Worm (Caenorhabditis elegans) whole organism, young adult: ENCODE measurements around the gene npr-24.

Source experiments
- B0035.1 ChIP-seq: sonication (generic microtip); optimal IDR thresholded peaks from 2 replicates; lab custom pipeline; 2016; ENCODE audit warnings: missing genetic modification characterization, mild to moderate bottlenecking, missing compliant biosample characterization, missing genotype, missing genetic modification reagents
- F33H1.4 ChIP-seq: fragments of 200-800 bp; sonication (Bioruptor generic); IDR thresholded peaks from 2 replicates; pipeline ENCODE4 v1.3.6; 2022; ENCODE audit warnings: missing genetic modification reagents, missing genetic modification characterization, missing compliant biosample characterization
- F37B4.10 ChIP-seq: fragments of 200-800 bp; sonication (Bioruptor generic); IDR thresholded peaks from 2 replicates; pipeline ENCODE4 v1.3.6; 2022; ENCODE audit warnings: missing genetic modification characterization, missing compliant biosample characterization
- F39B2.1 ChIP-seq: fragments of 200-800 bp; sonication (Bioruptor generic); IDR thresholded peaks from 2 replicates; pipeline ENCODE4 v1.3.6; 2022; ENCODE audit warnings: missing genetic modification reagents, missing genetic modification characterization, missing compliant biosample characterization
- F55B11.4 ChIP-seq: sonication (generic microtip); optimal IDR thresholded peaks from 2 replicates; lab custom pipeline; 2016; ENCODE audit warnings: missing compliant biosample characterization, missing genetic modification characterization, borderline replicate concordance; ENCODE audit not compliant: insufficient read depth
- F57A8.1 ChIP-seq: fragments of 200-800 bp; sonication (Bioruptor generic); optimal IDR thresholded peaks from 2 replicates; lab custom pipeline; 2018; ENCODE audit warnings: mild to moderate bottlenecking, missing genetic modification characterization, moderate library complexity, missing compliant biosample characterization
- K12H6.12 ChIP-seq: fragments of 200-800 bp; sonication (Bioruptor generic); optimal IDR thresholded peaks from 2 replicates; lab custom pipeline; 2018; ENCODE audit warnings: mild to moderate bottlenecking, missing genetic modification characterization, missing compliant biosample characterization
- T26A5.8 ChIP-seq: sonication (generic microtip); optimal IDR thresholded peaks from 2 replicates; lab custom pipeline; 2016; ENCODE audit warnings: missing genetic modification characterization, missing compliant biosample characterization
- Y53F4B.3 ChIP-seq: fragments of 200-800 bp; sonication (Bioruptor generic); IDR thresholded peaks from 2 replicates; pipeline ENCODE4 v1.3.6; 2022; ENCODE audit warnings: missing genetic modification reagents, missing genetic modification characterization, missing compliant biosample characterization
- Y67H2A.10 ChIP-seq: fragments of 200-800 bp; sonication (Bioruptor generic); conservative IDR thresholded peaks from 2 replicates; pipeline ENCODE4 v1.3.6; 2022; ENCODE audit warnings: missing genetic modification reagents, missing genetic modification characterization, missing compliant biosample characterization
- ama-1 ChIP-seq, 3 experiments: fragments of 150-350 bp in 1 of 3; sonication (generic microtip) in 2 of 3; optimal IDR thresholded peaks; 2 replicates each; lab custom pipeline; 2014 to 2018; ENCODE audit warnings: missing biosample characterization in 2 of 3, missing genetic modification characterization in 2 of 3, missing genetic modification reagents in 2 of 3
- aptf-3 ChIP-seq: fragments of 200-800 bp; sonication (Bioruptor generic); IDR thresholded peaks from 2 replicates; pipeline ENCODE4 v1.3.6; 2022; ENCODE audit warnings: missing genetic modification characterization, missing compliant biosample characterization
- attf-3 ChIP-seq: fragments of 200-800 bp; sonication (Bioruptor generic); conservative IDR thresholded peaks from 2 replicates; pipeline ENCODE4 v1.3.6; 2022; ENCODE audit warnings: missing genetic modification reagents, missing genetic modification characterization, missing compliant biosample characterization
- attf-5 ChIP-seq: fragments of 200-800 bp; sonication (Bioruptor generic); optimal IDR thresholded peaks from 2 replicates; lab custom pipeline; 2018; ENCODE audit warnings: mild to moderate bottlenecking, missing genetic modification characterization, missing compliant biosample characterization
- ccch-3 ChIP-seq: fragments of 200-800 bp; sonication (Bioruptor generic); optimal IDR thresholded peaks from 2 replicates; lab custom pipeline; 2018; ENCODE audit warnings: mild to moderate bottlenecking, missing genetic modification characterization, missing compliant biosample characterization
- ceh-40 ChIP-seq: fragments of 200-800 bp; sonication (Bioruptor generic); IDR thresholded peaks from 2 replicates; pipeline ENCODE4 v1.3.6; 2022; ENCODE audit warnings: missing genetic modification characterization, missing compliant biosample characterization
- ceh-79 ChIP-seq: sonication (generic microtip); optimal IDR thresholded peaks from 2 replicates; lab custom pipeline; 2017; ENCODE audit warnings: mild to moderate bottlenecking, missing genetic modification characterization, missing compliant biosample characterization
- dox-1 ChIP-seq: fragments of 200-800 bp; sonication (Bioruptor generic); IDR thresholded peaks from 2 replicates; pipeline ENCODE4 v1.3.6; 2022; ENCODE audit warnings: missing genetic modification reagents, missing genetic modification characterization, missing compliant biosample characterization
- efl-1 ChIP-seq: fragments of 150-350 bp; optimal IDR thresholded peaks from 2 replicates; lab custom pipeline; 2014; ENCODE audit warnings: missing biosample characterization, missing genetic modification reagents, missing genetic modification characterization
- egl-18 ChIP-seq: fragments of 200-800 bp; sonication (Bioruptor generic); IDR thresholded peaks from 2 replicates; pipeline ENCODE4 v1.3.6; 2022; ENCODE audit warnings: missing genetic modification reagents, missing genetic modification characterization, missing compliant biosample characterization
- egrh-3 ChIP-seq: fragments of 200-800 bp; sonication (Bioruptor generic); IDR thresholded peaks from 2 replicates; pipeline ENCODE4 v1.3.6; 2022; ENCODE audit warnings: missing genetic modification reagents, missing genetic modification characterization, missing compliant biosample characterization
- hmg-1.2 ChIP-seq: fragments of 200-800 bp; sonication (Bioruptor generic); IDR thresholded peaks from 2 replicates; pipeline ENCODE4 v1.3.6; 2022; ENCODE audit warnings: missing genetic modification reagents, missing genetic modification characterization, missing compliant biosample characterization
- hrde-1 ChIP-seq: sonication (generic microtip); optimal IDR thresholded peaks from 2 replicates; lab custom pipeline; 2016; ENCODE audit warnings: missing genetic modification characterization, mild to moderate bottlenecking, missing compliant biosample characterization, moderate library complexity, missing genotype, missing genetic modification reagents, borderline replicate concordance
- hsf-1 ChIP-seq: fragments of 200-800 bp; sonication (Bioruptor generic); IDR thresholded peaks from 2 replicates; pipeline ENCODE4 v1.3.6; 2022; ENCODE audit warnings: missing genetic modification reagents, missing genetic modification characterization, missing compliant biosample characterization
- let-607 ChIP-seq, 2 experiments: fragments of 200-800 bp in 1 of 2; sonication (Bioruptor generic) in 1 of 2; sonication (generic microtip) in 1 of 2; optimal IDR thresholded peaks; 2 replicates each; lab custom pipeline; 2016 to 2018; ENCODE audit warnings: mild to moderate bottlenecking in 2 of 2, missing compliant biosample characterization in 2 of 2, missing genetic modification characterization in 2 of 2, moderate library complexity in 2 of 2, missing genotype in 1 of 2
- lin-35 ChIP-seq, 3 experiments: fragments of 150-350 bp in 2 of 3; sonication (generic microtip) in 1 of 3; optimal IDR thresholded peaks; 2 replicates each; lab custom pipeline; 2014 to 2018; ENCODE audit warnings: missing biosample characterization in 3 of 3, missing genetic modification characterization in 3 of 3, missing genetic modification reagents in 3 of 3
- lsl-1 ChIP-seq: fragments of 200-800 bp; sonication (Bioruptor generic); optimal IDR thresholded peaks from 2 replicates; lab custom pipeline; 2018; ENCODE audit warnings: mild to moderate bottlenecking, missing genetic modification characterization, moderate library complexity, missing compliant biosample characterization
- madf-10 ChIP-seq: sonication (generic microtip); optimal IDR thresholded peaks from 2 replicates; lab custom pipeline; 2016; ENCODE audit warnings: mild to moderate bottlenecking, missing genetic modification characterization, missing compliant biosample characterization
- madf-8 ChIP-seq: fragments of 200-800 bp; sonication (Bioruptor generic); conservative IDR thresholded peaks from 2 replicates; pipeline ENCODE4 v1.3.6; 2022; ENCODE audit warnings: missing genetic modification reagents, missing genetic modification characterization, missing compliant biosample characterization
- mcd-1 ChIP-seq: fragments of 200-800 bp; sonication (Bioruptor generic); IDR thresholded peaks from 2 replicates; pipeline ENCODE4 v1.3.6; 2022; ENCODE audit warnings: missing genetic modification reagents, missing genetic modification characterization, missing compliant biosample characterization
- nfyb-1 ChIP-seq: fragments of 200-800 bp; sonication (Bioruptor generic); IDR thresholded peaks from 2 replicates; pipeline ENCODE4 v1.3.6; 2022; ENCODE audit warnings: missing genetic modification reagents, missing genetic modification characterization, missing compliant biosample characterization
- pha-4 ChIP-seq: fragments of 150-350 bp; sonication (generic microtip); optimal IDR thresholded peaks from 2 replicates; lab custom pipeline; 2014; ENCODE audit warnings: missing biosample characterization, missing genetic modification reagents, missing genetic modification characterization
- sea-2 ChIP-seq: fragments of 200-800 bp; sonication (Bioruptor generic); IDR thresholded peaks from 2 replicates; pipeline ENCODE4 v1.3.6; 2022; ENCODE audit warnings: missing genetic modification characterization, missing compliant biosample characterization
- somi-1 ChIP-seq: fragments of 200-800 bp; sonication (Bioruptor generic); optimal IDR thresholded peaks from 2 replicates; lab custom pipeline; 2018; ENCODE audit warnings: mild to moderate bottlenecking, missing genetic modification characterization, missing compliant biosample characterization
- sptf-2 ChIP-seq: fragments of 200-800 bp; sonication (Bioruptor generic); optimal IDR thresholded peaks from 2 replicates; lab custom pipeline; 2018; ENCODE audit warnings: mild to moderate bottlenecking, missing genetic modification characterization, missing compliant biosample characterization
- tbx-9 ChIP-seq: sonication (generic microtip); optimal IDR thresholded peaks from 2 replicates; lab custom pipeline; 2016; ENCODE audit warnings: borderline replicate concordance, missing genetic modification characterization, inconsistent platforms, missing compliant biosample characterization
- tlf-1 ChIP-seq: fragments of 200-800 bp; sonication (Bioruptor generic); optimal IDR thresholded peaks from 2 replicates; lab custom pipeline; 2018; ENCODE audit warnings: mild to moderate bottlenecking, missing genetic modification characterization, missing compliant biosample characterization
- zfh-2 ChIP-seq: fragments of 200-800 bp; sonication (Bioruptor generic); conservative IDR thresholded peaks from 2 replicates; pipeline ENCODE4 v1.3.6; 2022; ENCODE audit warnings: missing genetic modification reagents, missing genetic modification characterization, missing compliant biosample characterization
- ztf-18 ChIP-seq: sonication (generic microtip); optimal IDR thresholded peaks from 2 replicates; lab custom pipeline; 2016; ENCODE audit warnings: missing genotype, mild to moderate bottlenecking, missing genetic modification characterization, missing compliant biosample characterization
- ztf-26 ChIP-seq: sonication (generic microtip); optimal IDR thresholded peaks from 2 replicates; lab custom pipeline; 2017; ENCODE audit warnings: missing genetic modification characterization, missing compliant biosample characterization

The npr-24 gene

DNA sequence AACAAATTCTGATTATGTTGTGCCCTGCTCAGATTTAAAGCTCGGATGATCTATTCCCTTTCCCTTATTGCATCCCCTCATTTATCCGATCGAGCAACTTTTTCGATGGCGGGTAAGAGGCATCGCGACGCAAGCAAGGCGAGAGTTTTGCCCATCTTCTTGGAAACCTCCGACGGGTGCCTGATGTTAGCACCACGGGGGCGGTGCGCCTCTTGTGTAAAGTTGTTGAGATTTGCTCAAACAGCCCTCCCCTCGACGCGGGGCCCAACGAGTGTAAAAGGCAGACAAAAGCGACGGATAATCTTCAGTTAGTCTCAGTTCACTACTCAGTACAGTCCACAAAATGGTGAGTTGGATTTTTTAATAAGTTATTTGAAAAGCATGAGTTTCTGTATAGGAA lies 27.7 kb downstream of the npr-24 start, which contains the start of gene mlc-1:
Gene mlc-1 (plus strand): TSS at position 324 of the 400 bp plus-strand sequence.
- no peak for TF ChIP-seq somi-1 (GFP tag; lab: Kevin White, UChicago)
- TF ChIP-seq egl-18 (GFP tag; lab: Robert Waterston, UW): no peak
- TF ChIP-seq aptf-3 (GFP tag; lab: Robert Waterston, UW): no peak
- TF ChIP-seq dox-1 (GFP tag; lab: Robert Waterston, UW): no peak
- no peak for TF ChIP-seq ztf-26
- peak; percentile 56 for TF ChIP-seq zfh-2 (GFP tag; lab: Robert Waterston, UW)

DNA sequence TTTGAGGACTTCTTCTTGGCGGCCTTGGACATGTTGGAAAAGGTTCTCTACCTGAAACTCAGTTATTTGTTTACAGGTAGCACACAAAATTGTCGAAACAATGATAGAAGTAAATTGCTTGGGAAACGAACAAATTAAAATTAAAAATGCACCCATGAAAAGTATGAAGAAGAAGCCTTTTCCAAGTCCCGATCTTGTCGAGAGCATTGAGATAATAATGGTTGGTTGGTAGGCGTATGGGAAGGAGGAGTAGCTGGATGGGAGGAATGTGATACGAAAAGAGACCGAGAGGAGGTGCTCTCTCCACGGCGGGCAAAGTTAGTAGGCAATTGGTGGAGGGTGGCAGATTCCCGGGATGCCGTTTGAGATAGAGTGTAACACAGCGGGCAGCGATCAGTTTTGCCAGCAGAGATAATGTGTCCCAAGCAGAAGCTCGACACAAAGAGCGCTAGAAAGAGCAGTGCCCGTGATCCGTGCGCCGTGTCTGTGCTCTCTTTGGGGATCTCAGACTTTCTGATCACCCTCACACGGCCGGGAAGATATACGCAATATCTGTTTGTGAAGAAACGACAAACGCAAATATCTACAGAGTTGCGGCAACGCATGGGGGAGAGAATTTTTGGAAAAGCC lies 30.0 kb downstream of the npr-24 start, which contains the start of gene mlc-2:
Gene mlc-2 (minus strand): TSS at position 51 of the 630 bp plus-strand sequence.
- TF ChIP-seq tlf-1 (GFP tag; lab: Kevin White, UChicago) (no peak), ceh-79 (no peak), pha-4 (tag; lab: Kevin White, UChicago) (no peak), attf-3 (GFP tag; lab: Robert Waterston, UW) (no peak), ceh-40 (GFP tag; lab: Robert Waterston, UW) (no peak), let-607 (tag; optimal IDR thresholded peaks at IDR 0.05; lab: Kevin White, UChicago) (no peak), sea-2 (GFP tag; lab: Robert Waterston, UW) (no peak), K12H6.12 (tag; lab: Kevin White, UChicago) (peak; percentile 17), madf-8 (GFP tag; lab: Robert Waterston, UW) (no peak), F37B4.10 (GFP tag; lab: Robert Waterston, UW) (no peak), F57A8.1 (no peak), somi-1 (GFP tag; lab: Kevin White, UChicago) (no peak), nfyb-1 (GFP tag; lab: Robert Waterston, UW) (0 out of 2 replicates have a peak, but pooled peaks have one; percentile 29), B0035.1 (tag; lab: Kevin White, UChicago) (no peak), egrh-3 (GFP tag; lab: Robert Waterston, UW) (peak; percentile 5; the same call in 1 of the 2 replicates), Y53F4B.3 (GFP tag; lab: Robert Waterston, UW) (no peak), F55B11.4 (no peak), hrde-1 (tag; lab: Kevin White, UChicago) (no peak), efl-1 (no peak), Y67H2A.10 (GFP tag; lab: Robert Waterston, UW) (no peak), ama-1 (optimal IDR thresholded peaks at IDR 0.05; lab: Kevin White, UChicago) (no peak), ama-1 (GFP tag; optimal IDR thresholded peaks at IDR 0.05; lab: Kevin White, UChicago) (no peak), hmg-1.2 (GFP tag; lab: Robert Waterston, UW) (no peak), mcd-1 (GFP tag; lab: Robert Waterston, UW) (0 out of 2 replicates have a peak, but pooled peaks have one; percentile 18), zfh-2 (GFP tag; lab: Robert Waterston, UW) (peak; percentile 83), lin-35 (GFP tag; optimal IDR thresholded peaks at IDR 0.05; lab: Kevin White, UChicago) (no peak), sptf-2 (GFP tag; lab: Kevin White, UChicago) (no peak), F39B2.1 (GFP tag; lab: Robert Waterston, UW) (no peak), tbx-9 (no peak), hsf-1 (GFP tag; lab: Robert Waterston, UW) (no peak), T26A5.8 (no peak), F33H1.4 (GFP tag; lab: Robert Waterston, UW) (no peak), madf-10 (tag; lab: Kevin White, UChicago) (no peak), lsl-1 (GFP tag; lab: Kevin White, UChicago) (no peak), attf-5 (GFP tag; lab: Kevin White, UChicago) (no peak), ccch-3 (GFP tag; lab: Kevin White, UChicago) (no peak), ztf-18 (tag; lab: Kevin White, UChicago) (no peak), dox-1 (GFP tag; lab: Robert Waterston, UW) (0 out of 2 replicates have a peak, but pooled peaks have one; percentile 26)
